Fruit fly (Drosophila melanogaster) whole organism, wandering third instar larva: ENCODE measurements around the gene CG15642.
A peak's percentile ranks its signal among the peaks of the same experiment; 100 is the strongest.

Source experiments
- CG32264 ChIP-seq: fragments of 200-800 bp; sonication (Bioruptor generic); optimal IDR thresholded peaks from 2 replicates; lab custom pipeline; 2016; ENCODE audit warnings: missing biosample characterization, missing genetic modification characterization
- Dfd ChIP-seq: fragments of >200 bp; optimal IDR thresholded peaks from 2 replicates; lab custom pipeline; 2017; ENCODE audit warnings: missing biosample characterization, missing genetic modification characterization
- Dif ChIP-seq: fragments of 200-275, 200-300 bp; sonication (Bioruptor generic); optimal IDR thresholded peaks from 2 replicates; lab custom pipeline; 2018; ENCODE audit warnings: missing biosample characterization, missing genetic modification characterization; ENCODE audit not compliant: partially characterized antibody
- HLH106 ChIP-seq: fragments of 200-800 bp; optimal IDR thresholded peaks from 3 replicates; lab custom pipeline; 2019; ENCODE audit warnings: missing biosample characterization, mild to moderate bottlenecking, missing genetic modification characterization, moderate library complexity
- Hnf4 ChIP-seq: fragments of 200-800 bp; sonication (Bioruptor generic); optimal IDR thresholded peaks from 2 replicates; lab custom pipeline; 2016; ENCODE audit warnings: missing biosample characterization, mild to moderate bottlenecking, missing genetic modification characterization
- Hr83 ChIP-seq: fragments of 200-300 bp; sonication (Bioruptor generic); optimal IDR thresholded peaks from 2 replicates; lab custom pipeline; 2016; ENCODE audit warnings: missing biosample characterization, mild to moderate bottlenecking, missing genetic modification characterization, moderate library complexity; ENCODE audit not compliant: poor library complexity, severe bottlenecking
- Mio ChIP-seq: sonication (Bioruptor generic); optimal IDR thresholded peaks from 2 replicates; lab custom pipeline; 2016; ENCODE audit warnings: missing biosample characterization, missing genetic modification characterization
- Myc ChIP-seq: fragments of >200 bp; optimal IDR thresholded peaks from 2 replicates; lab custom pipeline; 2017
- OdsH ChIP-seq: fragments of 200-800 bp; sonication (Bioruptor generic); optimal IDR thresholded peaks from 2 replicates; lab custom pipeline; 2016; ENCODE audit warnings: missing biosample characterization, mild to moderate bottlenecking, missing genetic modification characterization
- Rel ChIP-seq, 2 experiments: fragments of 200-800 bp; sonication (Bioruptor generic) in 1 of 2; optimal IDR thresholded peaks; 2 replicates in 1 of 2; 3 replicates in 1 of 2; lab custom pipeline; 2016 to 2019; ENCODE audit warnings: mild to moderate bottlenecking in 2 of 2, missing biosample characterization in 2 of 2, missing genetic modification characterization in 2 of 2, moderate library complexity in 1 of 2
- Sp1 ChIP-seq: fragments of 200-800 bp; sonication (Bioruptor generic); optimal IDR thresholded peaks from 3 replicates; lab custom pipeline; 2019; ENCODE audit warnings: missing biosample characterization, mild to moderate bottlenecking, missing genetic modification characterization, moderate library complexity
- br ChIP-seq: fragments of 200-800 bp; sonication (Bioruptor generic); optimal IDR thresholded peaks from 2 replicates; lab custom pipeline; 2016; ENCODE audit warnings: missing biosample characterization, missing genetic modification characterization
- brk ChIP-seq: fragments of 200-800 bp; sonication (Bioruptor generic); optimal IDR thresholded peaks from 2 replicates; lab custom pipeline; 2016; ENCODE audit warnings: missing biosample characterization, mild to moderate bottlenecking, missing genetic modification characterization
- dl ChIP-seq, 2 experiments: fragments of 175-275, 200-275 bp in 1 of 2; fragments of 200-275 bp in 1 of 2; sonication (Bioruptor generic); optimal IDR thresholded peaks; lab custom pipeline; 2018; ENCODE audit warnings: mild to moderate bottlenecking in 2 of 2, missing biosample characterization in 2 of 2, missing genetic modification characterization in 2 of 2, moderate library complexity in 2 of 2; ENCODE audit not compliant: partially characterized antibody in 2 of 2, insufficient read depth in 1 of 2
- ey ChIP-seq: fragments of 200-800 bp; sonication (Bioruptor generic); optimal IDR thresholded peaks from 2 replicates; lab custom pipeline; 2016; ENCODE audit warnings: missing biosample characterization, missing genetic modification characterization
- foxo ChIP-seq, 2 experiments: fragments of 200-800 bp; sonication (Bioruptor generic); optimal IDR thresholded peaks; 2 replicates in 1 of 2; 3 replicates in 1 of 2; lab custom pipeline; 2016 to 2017; ENCODE audit warnings: missing biosample characterization in 2 of 2, missing genetic modification characterization in 2 of 2
- fru ChIP-seq: fragments of 200-800 bp; sonication (Bioruptor generic); optimal IDR thresholded peaks from 3 replicates; lab custom pipeline; 2016; ENCODE audit warnings: missing biosample characterization, mild to moderate bottlenecking, missing genetic modification characterization
- h ChIP-seq: fragments of 200-800 bp; sonication (Bioruptor generic); optimal IDR thresholded peaks from 3 replicates; lab custom pipeline; 2016; ENCODE audit warnings: missing biosample characterization, mild to moderate bottlenecking, missing genetic modification characterization
- jim ChIP-seq: fragments of 175-275, 200-325 bp; sonication (Bioruptor generic); optimal IDR thresholded peaks from 2 replicates; lab custom pipeline; 2016; ENCODE audit warnings: missing biosample characterization, mild to moderate bottlenecking, missing genetic modification characterization
- lola ChIP-seq: fragments of >200 bp; optimal IDR thresholded peaks from 2 replicates; lab custom pipeline; 2017; ENCODE audit warnings: missing biosample characterization, missing genetic modification characterization
- psq ChIP-seq: fragments of 200-800 bp; sonication (Bioruptor generic); optimal IDR thresholded peaks from 3 replicates; lab custom pipeline; 2017; ENCODE audit warnings: missing biosample characterization, mild to moderate bottlenecking, missing genetic modification characterization, moderate library complexity
- rgr ChIP-seq: fragments of 200-800 bp; sonication (Bioruptor generic); optimal IDR thresholded peaks from 3 replicates; lab custom pipeline; 2016; ENCODE audit warnings: missing biosample characterization, mild to moderate bottlenecking, missing genetic modification characterization
- tai ChIP-seq: sonication (Bioruptor generic); optimal IDR thresholded peaks from 2 replicates; lab custom pipeline; 2016; ENCODE audit warnings: missing biosample characterization, missing genetic modification characterization
- usp ChIP-seq: fragments of >200 bp; optimal IDR thresholded peaks from 2 replicates; lab custom pipeline; 2017; ENCODE audit warnings: missing biosample characterization, missing genetic modification characterization
- woc ChIP-seq: sonication (Bioruptor generic); optimal IDR thresholded peaks from 2 replicates; lab custom pipeline; 2016; ENCODE audit warnings: missing biosample characterization, mild to moderate bottlenecking, missing genetic modification characterization

Gene CG15642

dm6 chrX:15502864-15503263 is 35.3 kb upstream of the CG15642 start:
- no peak for TF ChIP-seq brk (GFP tag; lab: Kevin White, UChicago)
- no peak for TF ChIP-seq h
- no peak for TF ChIP-seq tai
- TF ChIP-seq CG32264 (GFP tag; lab: Kevin White, UChicago): no peak
- TF ChIP-seq HLH106 (tag; lab: Kevin White, UChicago): no peak
- no peak for TF ChIP-seq Rel (GFP tag; optimal IDR thresholded peaks at IDR 0.05; lab: Kevin White, UChicago)
- peak; percentile 48 for TF ChIP-seq Rel (tag; optimal IDR thresholded peaks at IDR 0.05; lab: Kevin White, UChicago)
- no peak for TF ChIP-seq rgr (GFP tag; lab: Kevin White, UChicago)
- TF ChIP-seq fru (GFP tag; lab: Kevin White, UChicago): no peak
- no peak for TF ChIP-seq Myc

- TF ChIP-seq Hr83 (peak; percentile 75), woc (GFP tag; lab: Kevin White, UChicago) (no peak), Mio (GFP tag; lab: Kevin White, UChicago) (no peak), Rel (GFP tag; optimal IDR thresholded peaks at IDR 0.05; lab: Kevin White, UChicago) (no peak), Rel (tag; optimal IDR thresholded peaks at IDR 0.05; lab: Kevin White, UChicago) (no peak), rgr (GFP tag; lab: Kevin White, UChicago) (peak; percentile 25), lola (no peak), fru (GFP tag; lab: Kevin White, UChicago) (no peak), usp (GFP tag; lab: Kevin White, UChicago) (no peak), psq (peak; percentile 45), dl (GFP tag; optimal IDR thresholded peaks at IDR 0.05; lab: Kevin White, UChicago; ENCODE audit: insufficient read depth in 1 of 2, partially characterized antibody in 2 of 2) (peak in 1 of 2 experiments; percentile 39)
Observed at dm6 chrX:15501706-15502267, 34.2 kb upstream of the CG15642 start.

dm6 chrX:15499996-15500904 is 32.7 kb upstream of the CG15642 start:
- TF ChIP-seq HLH106 (tag; lab: Kevin White, UChicago) (no peak), Rel (GFP tag; optimal IDR thresholded peaks at IDR 0.05; lab: Kevin White, UChicago) (no peak), Rel (tag; optimal IDR thresholded peaks at IDR 0.05; lab: Kevin White, UChicago) (peak; percentile 41), foxo (GFP tag; optimal IDR thresholded peaks at IDR 0.05; lab: Kevin White, UChicago) (no peak), Dfd (GFP tag; lab: Kevin White, UChicago) (no peak), br (GFP tag; lab: Kevin White, UChicago) (peak; percentile 55)

dm6 chrX:15498791-15499190 is 31.2 kb upstream of the CG15642 start:
- TF ChIP-seq dl (GFP tag; optimal IDR thresholded peaks at IDR 0.05; lab: Kevin White, UChicago; ENCODE audit: insufficient read depth in 1 of 2, partially characterized antibody in 2 of 2) (no peak), h (peak; percentile 55), foxo (GFP tag; optimal IDR thresholded peaks at IDR 0.05; lab: Kevin White, UChicago) (peak in 1 of 2 experiments; percentile 26), Hr83 (peak; percentile 66), rgr (GFP tag; lab: Kevin White, UChicago) (peak; percentile 42), Dif (GFP tag; lab: Kevin White, UChicago) (peak; percentile 57), br (GFP tag; lab: Kevin White, UChicago) (peak; percentile 42), HLH106 (tag; lab: Kevin White, UChicago) (peak; percentile 7), psq (no peak), tai (peak; percentile 12), Sp1 (peak; percentile 54), Rel (GFP tag; optimal IDR thresholded peaks at IDR 0.05; lab: Kevin White, UChicago) (no peak), Rel (tag; optimal IDR thresholded peaks at IDR 0.05; lab: Kevin White, UChicago) (peak; percentile 41), lola (no peak), fru (GFP tag; lab: Kevin White, UChicago) (peak; percentile 12), jim (no peak), OdsH (no peak), Hnf4 (GFP tag; lab: Kevin White, UChicago) (peak; percentile 45)

- TF ChIP-seq ey (GFP tag; lab: Kevin White, UChicago): peak; percentile 14
- peak; percentile 21 for TF ChIP-seq h
- TF ChIP-seq fru (GFP tag; lab: Kevin White, UChicago): peak; percentile 18
- no peak for TF ChIP-seq dl (GFP tag; optimal IDR thresholded peaks at IDR 0.05; lab: Kevin White, UChicago; ENCODE audit: insufficient read depth in 1 of 2, partially characterized antibody in 2 of 2)
Observed at dm6 chrX:15497440-15498271, 30.1 kb upstream of the CG15642 start.
